Fruit fly (Drosophila melanogaster) ovary, adult (tissue): ENCODE data around the gene Sod1.

Experiments used
- CG17801 ChIP-seq: fragments of 200-800 bp; optimal IDR thresholded peaks from 2 replicates; lab custom pipeline; 2019; ENCODE audit warnings: missing biosample characterization, mild to moderate bottlenecking, missing genetic modification characterization, moderate library complexity; ENCODE audit not compliant: partially characterized antibody

Sod1 gene

DNA sequence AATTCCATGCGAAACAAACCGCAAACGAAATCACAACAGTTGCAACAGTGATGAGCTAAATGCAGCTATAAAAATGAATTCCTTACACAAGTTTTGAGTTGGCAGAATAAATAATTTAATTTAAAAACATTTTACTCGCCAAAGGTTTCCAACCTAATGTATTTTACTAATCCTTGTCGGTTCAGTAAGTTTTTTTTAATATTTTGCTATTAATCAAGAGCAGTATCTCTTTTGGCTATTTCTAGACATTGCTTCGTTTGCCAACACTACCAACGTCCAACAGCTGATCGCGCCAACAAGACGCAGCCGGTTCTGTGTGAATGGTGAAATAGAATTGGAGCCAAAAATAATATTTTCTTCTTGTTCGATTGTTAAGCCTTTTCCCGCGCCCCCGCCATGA lies 48.9 kb downstream of the Sod1 start, which contains the start of the genes CG32075, CG45101 and SuUR:
Gene CG32075 (minus strand): TSS at position 253 of the 400 bp plus-strand sequence.
Gene CG45101 (plus strand): TSS at position 303 of the 400 bp plus-strand sequence.
Gene SuUR (plus strand): TSS at position 303 of the 400 bp plus-strand sequence.
- peak; percentile 60 for TF ChIP-seq CG17801 (GFP tag; lab: Kevin White, UChicago)

DNA sequence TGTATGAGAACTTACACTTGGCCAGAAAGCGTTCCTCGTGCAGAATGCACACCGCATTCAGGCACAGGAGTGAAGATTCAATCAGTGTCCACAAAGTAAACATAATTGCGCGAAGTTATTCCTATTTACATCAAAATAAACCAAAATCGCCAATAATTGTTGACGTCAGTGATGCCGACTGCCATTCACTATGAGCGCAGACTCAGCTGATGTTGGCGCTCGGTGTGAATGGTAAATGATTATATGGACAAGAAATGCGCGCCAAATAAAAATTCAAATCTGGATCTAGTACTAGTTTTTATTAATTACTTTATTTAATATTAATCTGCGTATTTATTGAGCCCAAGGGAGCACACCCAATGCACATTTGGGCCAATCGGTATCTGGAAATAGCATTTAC lies 51.1 kb downstream of the Sod1 start, which contains the start of gene CG32069:
Gene CG32069 (minus strand): TSS at position 174 of the 400 bp plus-strand sequence.
- TF ChIP-seq CG17801 (GFP tag; lab: Kevin White, UChicago), result no peak
